Worm (Caenorhabditis elegans) whole organism, L4/young adult: ENCODE measurements around the gene dos-2.

Source experiments
- W03F9.2 ChIP-seq: fragments of 150-350 bp; optimal IDR thresholded peaks from 2 replicates; lab custom pipeline; 2014; ENCODE audit warnings: missing biosample characterization, missing genetic modification characterization
- dao-5 ChIP-seq: sonication (generic microtip); optimal IDR thresholded peaks from 2 replicates; lab custom pipeline; 2016; ENCODE audit warnings: missing genotype, missing genetic modification characterization, moderate library complexity, missing compliant biosample characterization
- him-1 ChIP-seq: sonication (generic microtip); optimal IDR thresholded peaks from 2 replicates; lab custom pipeline; 2016; ENCODE audit warnings: missing genotype, missing genetic modification reagents, missing genetic modification characterization, missing compliant biosample characterization

The dos-2 gene

DNA sequence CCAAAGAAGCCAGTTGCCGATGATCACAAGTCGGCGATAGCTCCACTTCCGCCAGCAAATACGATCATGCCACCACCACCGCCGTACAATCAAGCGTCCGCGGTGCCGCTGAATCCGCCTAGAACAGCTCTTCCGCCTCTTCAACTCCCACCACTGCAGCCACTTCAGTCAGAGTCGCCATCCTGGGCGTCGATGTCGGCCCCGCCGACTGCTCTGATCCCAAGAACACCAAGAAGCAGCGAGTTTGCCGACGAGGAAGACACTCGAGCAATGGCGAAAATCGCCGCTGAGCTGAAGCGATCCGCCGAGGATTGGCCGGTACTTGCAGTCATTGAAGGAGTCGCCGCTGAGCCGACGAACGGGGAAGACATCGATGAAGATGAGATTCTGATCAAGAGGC, 8.0 kb upstream of the dos-2 start:
- no peak for TF ChIP-seq him-1 (tag; lab: Kevin White, UChicago)
- TF ChIP-seq W03F9.2 (tag; lab: Kevin White, UChicago): no peak
- no peak for TF ChIP-seq dao-5 (tag; lab: Kevin White, UChicago)

DNA sequence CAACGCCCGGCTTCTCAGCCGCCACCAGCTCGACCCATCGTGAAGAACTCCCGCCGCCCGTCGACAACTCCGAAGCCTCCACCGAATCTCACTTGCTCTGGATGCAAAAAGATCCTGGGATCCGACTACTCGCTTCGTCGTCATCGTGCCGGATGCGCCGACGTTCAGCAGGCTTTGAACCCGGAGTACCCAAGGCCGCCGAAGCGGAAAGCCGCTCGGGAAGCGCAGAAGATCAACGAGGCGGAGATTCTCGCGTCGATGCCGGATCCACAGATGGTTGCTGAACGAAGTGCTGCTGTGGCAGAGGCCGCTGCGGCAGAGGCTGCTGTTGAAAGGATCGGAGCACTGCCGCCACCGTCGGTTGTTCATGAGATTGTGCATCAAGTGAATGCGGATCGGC, 7.2 kb upstream of the dos-2 start:
- TF ChIP-seq him-1 (tag; lab: Kevin White, UChicago) (no peak), dao-5 (tag; lab: Kevin White, UChicago) (no peak), W03F9.2 (tag; lab: Kevin White, UChicago) (no peak)

DNA sequence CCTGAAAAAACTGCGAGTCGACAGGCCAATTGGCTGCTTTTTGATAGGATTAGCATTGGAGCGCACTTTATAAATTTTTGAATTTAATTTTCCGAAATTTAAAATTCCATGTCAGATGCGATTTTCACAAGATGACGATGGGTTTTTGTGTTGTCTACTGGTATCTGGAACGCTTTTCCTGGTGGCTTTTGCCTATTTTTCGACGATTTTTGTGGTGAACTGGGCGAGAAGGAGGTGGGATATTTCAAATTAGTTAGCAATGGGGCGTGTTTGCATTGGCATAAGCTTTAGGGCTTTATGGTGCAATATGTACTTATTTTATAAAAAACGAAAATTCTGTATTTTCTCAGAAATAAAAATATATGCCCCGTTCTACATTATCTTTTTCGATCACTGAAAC, 3.9 kb upstream of the dos-2 start, which contains the start of gene K10G6.9:
Gene K10G6.9, plus strand, starts transcription at position 110 of the 400 bp plus-strand sequence.
- no peak for TF ChIP-seq W03F9.2 (tag; lab: Kevin White, UChicago)
- TF ChIP-seq him-1 (tag; lab: Kevin White, UChicago): no peak
- no peak for TF ChIP-seq dao-5 (tag; lab: Kevin White, UChicago)

DNA sequence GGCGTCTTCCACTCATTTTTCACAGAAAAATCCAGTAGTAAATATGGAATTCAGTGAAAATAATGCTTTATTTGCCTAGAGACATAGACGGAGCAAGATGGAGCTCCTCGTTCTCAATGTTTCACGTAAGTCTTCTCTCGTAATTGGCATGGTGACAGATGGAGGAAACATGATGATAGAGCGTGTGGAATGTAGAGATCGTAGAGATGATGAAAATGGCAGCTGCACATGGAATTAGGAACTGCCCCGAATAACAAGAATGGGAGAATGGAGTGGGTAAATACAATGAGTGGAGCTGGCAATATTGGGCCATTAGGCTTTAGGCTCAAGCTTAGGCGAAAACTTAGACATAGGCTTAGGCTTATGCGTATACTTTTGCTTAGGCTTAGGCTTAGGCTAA, 1.1 kb upstream of the dos-2 start, which contains the start of gene cank-26:
Gene cank-26, minus strand, starts transcription at position 113 of the 400 bp plus-strand sequence.
- TF ChIP-seq him-1 (tag; lab: Kevin White, UChicago) (no peak), W03F9.2 (tag; lab: Kevin White, UChicago) (no peak), dao-5 (tag; lab: Kevin White, UChicago) (no peak)

DNA sequence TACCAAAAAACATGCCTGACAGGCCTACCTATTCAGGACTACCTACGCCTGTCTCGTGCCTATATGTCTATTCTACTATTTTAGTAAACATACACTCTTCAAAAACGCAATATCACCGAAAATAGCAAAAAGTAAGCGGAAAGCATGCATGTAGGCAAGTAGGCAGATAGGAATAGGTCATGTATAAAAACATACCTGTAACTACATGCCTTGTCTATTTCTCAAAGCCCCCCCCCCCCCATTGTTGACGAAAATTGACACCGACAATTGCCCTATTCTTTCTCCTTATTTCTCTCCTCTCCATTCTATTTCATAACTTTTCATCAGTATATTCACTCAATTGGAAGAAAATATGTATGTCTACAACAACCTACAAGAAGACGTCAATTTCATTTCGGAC, 2.2 kb downstream of the dos-2 start:
- TF ChIP-seq dao-5 (tag; lab: Kevin White, UChicago) (no peak), W03F9.2 (tag; lab: Kevin White, UChicago) (no peak), him-1 (tag; lab: Kevin White, UChicago) (no peak)

DNA sequence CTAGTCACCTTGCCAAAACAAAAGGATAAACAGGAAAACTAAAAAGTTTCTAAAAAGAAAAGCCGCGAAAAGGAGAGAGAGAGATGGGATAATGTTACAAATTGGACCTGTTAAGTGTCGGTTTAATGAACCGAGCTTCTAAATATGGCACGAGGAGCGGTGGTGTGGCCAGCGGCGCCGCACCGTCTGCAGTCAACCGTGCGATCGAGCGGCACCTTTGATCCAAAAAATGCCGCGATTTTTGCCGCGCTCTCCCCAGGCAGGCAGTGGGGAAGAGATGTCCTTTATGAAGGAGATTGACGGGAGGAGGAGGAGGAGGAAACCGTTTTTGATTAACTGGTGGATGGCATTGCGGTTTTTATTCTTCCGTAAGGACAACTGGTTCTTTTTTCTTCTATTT, 4.3 kb downstream of the dos-2 start:
- TF ChIP-seq W03F9.2 (tag; lab: Kevin White, UChicago) (no peak), him-1 (tag; lab: Kevin White, UChicago) (no peak)

DNA sequence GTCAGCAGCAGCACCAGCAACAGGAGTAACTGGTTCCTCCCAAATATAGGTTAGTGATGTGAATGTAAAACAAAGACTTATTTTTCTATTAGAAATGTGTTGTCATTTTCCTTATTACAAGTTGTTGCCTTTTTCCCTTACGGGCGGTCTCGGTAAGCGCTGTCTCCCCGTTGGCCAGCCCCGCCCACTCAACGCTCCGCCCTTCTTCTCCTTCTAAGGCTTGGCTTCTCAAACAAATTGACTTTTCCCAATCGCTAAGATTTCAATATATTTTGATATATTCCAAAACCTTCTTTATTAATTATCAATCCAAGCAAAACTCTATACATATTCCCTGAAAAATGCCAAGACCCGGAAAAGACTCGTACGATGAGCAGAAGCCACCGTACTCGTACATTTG, 6.3 kb downstream of the dos-2 start, which contains the start of gene lin-31:
Gene lin-31, plus strand, starts transcription at position 237 of the 400 bp plus-strand sequence.
- no peak for TF ChIP-seq W03F9.2 (tag; lab: Kevin White, UChicago)
- TF ChIP-seq him-1 (tag; lab: Kevin White, UChicago): no peak
- no peak for TF ChIP-seq dao-5 (tag; lab: Kevin White, UChicago)

DNA sequence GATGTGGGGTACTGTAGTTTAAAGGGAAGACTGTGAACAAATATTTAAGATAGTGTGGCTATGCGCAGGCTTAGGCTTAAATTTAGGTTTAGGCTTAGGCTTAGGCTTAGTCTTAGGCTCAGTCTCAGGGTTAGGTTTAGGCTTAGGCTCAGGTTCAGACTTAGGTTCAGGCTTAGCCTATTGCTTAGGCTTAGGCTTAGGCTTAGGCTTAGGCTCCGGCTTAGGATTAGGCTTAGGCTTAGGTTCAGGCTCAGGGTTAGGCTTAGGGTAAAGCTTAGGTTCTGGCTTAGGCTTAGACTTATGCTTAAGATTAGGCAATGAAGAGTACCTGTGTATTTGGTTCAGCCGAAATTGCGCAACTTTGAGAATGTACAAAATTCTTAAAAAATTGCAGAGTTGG, 8.2 kb downstream of the dos-2 start:
- no peak for TF ChIP-seq him-1 (tag; lab: Kevin White, UChicago)
- no peak for TF ChIP-seq W03F9.2 (tag; lab: Kevin White, UChicago)
- TF ChIP-seq dao-5 (tag; lab: Kevin White, UChicago): no peak

DNA sequence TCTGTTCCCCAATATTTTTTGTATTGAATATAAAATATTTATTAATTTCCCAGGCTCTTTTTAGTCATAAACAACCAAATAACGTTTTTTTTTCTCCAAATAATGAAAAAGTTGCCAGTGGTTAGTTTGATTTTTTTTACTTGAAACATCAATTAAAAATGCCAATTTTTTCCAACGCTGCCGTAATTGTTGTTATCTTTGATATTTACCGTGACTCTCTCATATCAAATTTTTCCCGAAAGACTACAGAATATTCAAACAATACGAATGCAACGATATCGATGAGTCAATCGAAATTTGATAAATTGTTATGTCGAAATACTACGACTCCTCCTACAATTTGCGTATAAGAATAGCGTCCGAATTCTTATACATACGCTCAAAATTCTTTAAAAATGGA, 10.9 kb downstream of the dos-2 start, which contains the start of gene K10G6.5:
Gene K10G6.5, plus strand, starts transcription at position 345 of the 400 bp plus-strand sequence.
- no peak for TF ChIP-seq dao-5 (tag; lab: Kevin White, UChicago)
- TF ChIP-seq him-1 (tag; lab: Kevin White, UChicago): no peak
- TF ChIP-seq W03F9.2 (tag; lab: Kevin White, UChicago): no peak

DNA sequence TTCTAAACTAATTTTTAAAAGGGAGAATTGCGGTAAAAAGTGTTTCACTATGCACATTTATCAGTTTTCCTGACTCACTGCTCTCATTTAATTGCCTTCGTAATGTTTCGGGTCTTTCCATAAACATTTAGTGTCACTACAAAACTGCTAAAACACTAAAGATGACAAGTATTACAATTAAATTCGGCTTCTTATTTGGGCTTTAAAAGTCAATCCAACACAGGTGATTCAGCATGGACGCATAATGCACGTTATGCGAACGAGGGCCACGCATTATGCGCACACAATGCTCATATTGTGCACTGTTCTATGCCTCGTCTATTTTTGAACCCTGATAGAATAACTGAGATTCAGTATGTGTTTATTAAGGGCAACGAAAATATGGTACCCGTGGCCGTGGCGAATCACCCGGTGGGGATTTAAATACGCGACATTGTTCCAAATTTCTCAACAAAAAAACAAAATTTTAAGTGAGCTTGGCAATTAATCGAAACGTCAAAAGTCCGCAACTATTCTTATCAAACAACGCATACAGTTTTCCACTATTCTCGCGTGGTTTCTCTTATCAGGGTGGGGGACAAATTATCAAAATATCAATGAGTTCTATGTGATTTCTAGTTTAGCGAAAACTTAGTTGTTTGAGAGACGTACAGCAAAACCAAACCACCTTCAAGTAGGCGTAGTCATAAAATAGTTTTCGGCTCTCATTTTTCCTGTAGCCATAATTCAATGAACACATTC, 13.8 kb downstream of the dos-2 start, which contains the start of gene Y14H12A.2:
Gene Y14H12A.2, minus strand, starts transcription at position 51 of the 741 bp plus-strand sequence.
- TF ChIP-seq him-1 (tag; lab: Kevin White, UChicago) (no peak), dao-5 (tag; lab: Kevin White, UChicago) (no peak), W03F9.2 (tag; lab: Kevin White, UChicago) (no peak)

DNA sequence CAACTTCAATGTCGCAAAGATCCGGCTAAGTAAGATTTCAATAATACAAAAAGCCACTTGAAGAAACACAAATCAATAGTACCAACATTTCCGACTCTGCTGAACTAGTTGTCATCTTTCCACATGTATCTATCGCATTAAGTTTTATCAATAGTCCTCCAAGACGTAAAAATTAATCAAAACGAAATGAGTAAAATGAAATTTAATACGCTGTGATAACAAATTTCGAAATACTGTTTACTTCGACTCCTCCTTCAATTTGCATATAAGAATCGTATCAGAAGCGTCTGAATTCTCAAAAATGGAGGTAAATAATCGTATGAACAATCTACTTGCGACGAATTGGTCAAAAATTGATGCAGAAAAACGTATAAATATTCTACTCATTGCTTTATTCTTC, 14.7 kb downstream of the dos-2 start:
- TF ChIP-seq W03F9.2 (tag; lab: Kevin White, UChicago) (no peak), him-1 (tag; lab: Kevin White, UChicago) (no peak), dao-5 (tag; lab: Kevin White, UChicago) (no peak)

DNA sequence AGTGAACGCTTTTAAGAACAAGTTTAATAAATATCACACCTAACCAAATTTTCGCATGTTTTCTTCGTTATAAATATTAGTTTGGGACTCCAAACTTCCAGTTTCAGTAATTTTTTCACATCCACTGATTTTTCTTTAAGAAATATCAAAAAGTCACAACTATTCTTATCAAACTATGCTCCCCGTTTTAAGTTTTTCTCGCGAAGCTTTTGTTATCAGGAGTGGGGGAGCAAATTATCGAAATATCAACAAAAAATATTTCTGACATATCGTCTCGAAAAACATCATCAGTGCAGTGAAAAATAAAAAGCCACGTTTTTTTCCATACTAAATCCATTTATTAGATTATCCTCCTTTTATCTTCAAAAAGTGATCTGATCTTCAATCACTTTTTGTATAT, 16.0 kb downstream of the dos-2 start:
- TF ChIP-seq W03F9.2 (tag; lab: Kevin White, UChicago) (no peak), him-1 (tag; lab: Kevin White, UChicago) (no peak), dao-5 (tag; lab: Kevin White, UChicago) (no peak)

DNA sequence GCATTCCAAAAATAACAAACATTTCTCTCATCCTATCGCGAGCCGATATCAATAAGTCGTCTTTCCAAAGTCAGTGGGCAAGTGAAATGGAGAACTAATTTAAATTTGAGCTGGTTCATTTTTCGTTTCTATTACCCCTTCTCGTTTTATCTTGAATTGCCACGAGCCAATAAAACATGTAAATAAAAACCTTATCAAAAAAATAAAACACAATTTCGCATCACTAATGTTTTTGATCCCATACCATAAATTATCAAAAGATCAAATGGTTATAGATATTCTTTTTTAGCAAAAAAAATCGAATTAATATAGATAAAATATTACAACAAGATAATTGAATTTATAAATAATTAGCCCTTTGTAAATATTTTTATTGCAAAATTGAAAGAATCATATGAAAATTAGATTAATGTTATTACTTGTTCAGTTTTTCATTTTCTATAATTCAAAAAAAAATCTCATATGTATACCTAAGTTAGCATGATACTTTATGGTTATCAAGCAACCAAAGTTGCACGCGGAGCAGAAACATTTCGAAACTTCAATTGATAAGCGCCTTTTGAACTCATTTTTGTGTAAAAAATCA, 16.7 kb downstream of the dos-2 start, which contains the start of gene Y14H12A.1:
Gene Y14H12A.1, plus strand, starts transcription at position 536 of the 586 bp plus-strand sequence.
- TF ChIP-seq dao-5 (tag; lab: Kevin White, UChicago) (no peak), W03F9.2 (tag; lab: Kevin White, UChicago) (no peak), him-1 (tag; lab: Kevin White, UChicago) (no peak)
